Fruit fly (Drosophila melanogaster): ENCODE data around the gene Abd-B.

Abd-B gene

DNA sequence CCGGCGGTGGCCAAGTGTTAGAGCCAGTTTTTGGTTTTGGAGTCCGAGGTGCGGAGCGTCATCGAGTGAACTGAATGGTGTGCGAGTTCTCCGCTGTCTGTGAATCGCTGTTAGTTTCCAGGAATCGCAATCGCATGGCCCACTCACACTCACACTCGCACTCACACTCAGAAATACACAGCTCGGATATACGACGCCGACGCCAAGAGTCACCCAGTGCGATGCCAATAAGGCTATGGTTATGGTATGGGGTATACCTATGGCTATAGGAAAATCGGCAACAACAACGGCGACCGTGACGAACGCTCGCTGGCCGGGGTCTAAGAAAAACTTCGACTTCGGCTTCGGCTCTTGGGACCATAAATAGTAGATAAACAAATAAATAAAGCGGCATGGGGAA, at the start of gene Abd-B:
Gene Abd-B (minus strand): TSS at position 101 of the 400 bp plus-strand sequence.
- TF ChIP-seq CG14655 (GFP tag; optimal IDR thresholded peaks at IDR 0.05) = no peak
- no peak for TF ChIP-seq CG12605 (GFP tag; IDR thresholded peaks at IDR 0.05)
- TF ChIP-seq Ets98B (GFP tag; IDR thresholded peaks at IDR 0.05) = no peak
- no peak for TF ChIP-seq CG10348 (GFP tag; IDR thresholded peaks at IDR 0.05)
- TF ChIP-seq rn (GFP tag; IDR thresholded peaks at IDR 0.05) = no peak
- TF ChIP-seq D1 (tag; optimal IDR thresholded peaks at IDR 0.05) = no peak
- TF ChIP-seq Snoo (tag; optimal IDR thresholded peaks at IDR 0.05) = no peak
- TF ChIP-seq CG32121 (GFP tag; IDR thresholded peaks at IDR 0.05) = no peak
- no peak for TF ChIP-seq CG9948 (tag; optimal IDR thresholded peaks at IDR 0.05)
- no peak for TF ChIP-seq gl (tag; optimal IDR thresholded peaks at IDR 0.05)
- TF ChIP-seq CG8301 (tag; optimal IDR thresholded peaks at IDR 0.05) = no peak
- TF ChIP-seq CG34367 (tag; optimal IDR thresholded peaks at IDR 0.05) = no peak
- TF ChIP-seq fd96Ca (GFP tag; IDR thresholded peaks at IDR 0.05) = no peak
- TF ChIP-seq CG4496 (GFP tag; IDR thresholded peaks at IDR 0.05) = no peak
- TF ChIP-seq CG8159 (tag; optimal IDR thresholded peaks at IDR 0.05) = no peak
- TF ChIP-seq Pif1A (GFP tag; optimal IDR thresholded peaks at IDR 0.05) = no peak
- TF ChIP-seq CG15710 (tag; optimal IDR thresholded peaks at IDR 0.05) = no peak
- TF ChIP-seq CG17806 (tag; optimal IDR thresholded peaks at IDR 0.05) = no peak
- TF ChIP-seq Pif1B (GFP tag; optimal IDR thresholded peaks at IDR 0.05) = no peak
- TF ChIP-seq CG13204 (GFP tag; optimal IDR thresholded peaks at IDR 0.05) = no peak

dm6 chr3R:17020956-17021355, 48.9 kb upstream of the Abd-B start, which contains the start of gene Adsl:
Gene Adsl, minus strand, starts transcription at chr3R:17021120.
- TF ChIP-seq Ets98B (GFP tag; IDR thresholded peaks at IDR 0.05) (no peak), D1 (tag; optimal IDR thresholded peaks at IDR 0.05) (peak; percentile 61), CG32121 (GFP tag; IDR thresholded peaks at IDR 0.05) (no peak), gl (tag; optimal IDR thresholded peaks at IDR 0.05) (no peak), fd96Ca (GFP tag; IDR thresholded peaks at IDR 0.05) (no peak), CG13204 (GFP tag; optimal IDR thresholded peaks at IDR 0.05) (no peak), CG9948 (tag; optimal IDR thresholded peaks at IDR 0.05) (no peak), EcR (GFP tag; optimal IDR thresholded peaks at IDR 0.05) (no peak), rn (GFP tag; IDR thresholded peaks at IDR 0.05) (no peak), CG8159 (tag; optimal IDR thresholded peaks at IDR 0.05) (peak; percentile 39), CG10348 (GFP tag; IDR thresholded peaks at IDR 0.05) (no peak), CG8301 (tag; optimal IDR thresholded peaks at IDR 0.05) (peak; percentile 9), Pif1A (GFP tag; optimal IDR thresholded peaks at IDR 0.05) (peak; percentile 59), CG15710 (tag; optimal IDR thresholded peaks at IDR 0.05) (no peak), CG14655 (GFP tag; optimal IDR thresholded peaks at IDR 0.05) (no peak), CG34367 (tag; optimal IDR thresholded peaks at IDR 0.05) (no peak), CG4496 (GFP tag; IDR thresholded peaks at IDR 0.05) (peak; percentile 53), CG17806 (tag; optimal IDR thresholded peaks at IDR 0.05) (no peak), CG12605 (GFP tag; IDR thresholded peaks at IDR 0.05) (peak; percentile 78), Snoo (tag; optimal IDR thresholded peaks at IDR 0.05) (peak; percentile 79), Pif1B (GFP tag; optimal IDR thresholded peaks at IDR 0.05) (peak; percentile 8)

- TF ChIP-seq CG4496 (GFP tag; IDR thresholded peaks at IDR 0.05) (0 out of 3 replicates have a peak, but pooled peaks have one; percentile 17), CG32121 (GFP tag; IDR thresholded peaks at IDR 0.05) (no peak), CG10348 (GFP tag; IDR thresholded peaks at IDR 0.05) (no peak), rn (GFP tag; IDR thresholded peaks at IDR 0.05) (no peak), gl (tag; optimal IDR thresholded peaks at IDR 0.05) (peak; percentile 53), D1 (tag; optimal IDR thresholded peaks at IDR 0.05) (no peak), CG9948 (tag; optimal IDR thresholded peaks at IDR 0.05) (peak; percentile 19), CG13204 (GFP tag; optimal IDR thresholded peaks at IDR 0.05) (peak; percentile 33), Pif1B (GFP tag; optimal IDR thresholded peaks at IDR 0.05) (no peak), Ets98B (GFP tag; IDR thresholded peaks at IDR 0.05) (no peak), CG15710 (tag; optimal IDR thresholded peaks at IDR 0.05) (no peak), Snoo (tag; optimal IDR thresholded peaks at IDR 0.05) (no peak), CG14655 (GFP tag; optimal IDR thresholded peaks at IDR 0.05) (peak; percentile 47), CG12605 (GFP tag; IDR thresholded peaks at IDR 0.05) (no peak), Pif1A (GFP tag; optimal IDR thresholded peaks at IDR 0.05) (peak; percentile 6), EcR (GFP tag; optimal IDR thresholded peaks at IDR 0.05) (peak; percentile 76), CG34367 (tag; optimal IDR thresholded peaks at IDR 0.05) (no peak), CG8301 (tag; optimal IDR thresholded peaks at IDR 0.05) (peak; percentile 8), CG8159 (tag; optimal IDR thresholded peaks at IDR 0.05) (peak; percentile 51), CG17806 (tag; optimal IDR thresholded peaks at IDR 0.05) (peak; percentile 22), fd96Ca (GFP tag; IDR thresholded peaks at IDR 0.05) (no peak)
Measured at dm6 chr3R:17018902-17019527, 47.0 kb upstream of the Abd-B start.

- TF ChIP-seq CG12605 (GFP tag; IDR thresholded peaks at IDR 0.05) (no peak), CG17806 (tag; optimal IDR thresholded peaks at IDR 0.05) (no peak), CG34367 (tag; optimal IDR thresholded peaks at IDR 0.05) (no peak), D1 (tag; optimal IDR thresholded peaks at IDR 0.05) (no peak), CG32121 (GFP tag; IDR thresholded peaks at IDR 0.05) (no peak), Pif1A (GFP tag; optimal IDR thresholded peaks at IDR 0.05) (no peak)
Measured at dm6 chr3R:17016193-17016592, 44.2 kb upstream of the Abd-B start.

- TF ChIP-seq CG4496 (GFP tag; IDR thresholded peaks at IDR 0.05) (0 out of 3 replicates have a peak, but pooled peaks have one; percentile 31), CG9948 (tag; optimal IDR thresholded peaks at IDR 0.05) (no peak)
Measured at dm6 chr3R:17014276-17014675, 42.2 kb upstream of the Abd-B start, which contains the start of gene Pxd. Gene Pxd, plus strand, starts transcription at chr3R:17014576.

DNA sequence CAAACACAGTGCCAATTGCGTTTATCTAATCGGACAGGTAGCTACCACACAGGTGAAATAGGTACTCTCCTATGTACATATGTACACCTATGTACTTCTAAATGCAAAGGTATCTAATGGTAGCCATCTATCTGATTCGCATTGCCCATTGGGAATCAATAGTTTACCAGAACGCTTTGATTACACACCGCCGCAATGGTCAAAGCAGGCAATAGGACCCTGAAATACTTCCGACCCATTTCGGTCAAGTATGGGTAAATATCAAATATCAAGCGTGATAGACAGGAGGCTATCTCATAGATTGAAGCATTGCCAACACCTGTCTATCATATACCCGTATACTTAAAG, 36.6 kb upstream of the Abd-B start:
- TF ChIP-seq gl (tag; optimal IDR thresholded peaks at IDR 0.05) = no peak
- TF ChIP-seq Ets98B (GFP tag; IDR thresholded peaks at IDR 0.05) = no peak
- TF ChIP-seq Pif1A (GFP tag; optimal IDR thresholded peaks at IDR 0.05) = no peak
- TF ChIP-seq CG32121 (GFP tag; IDR thresholded peaks at IDR 0.05) = no peak
- TF ChIP-seq Pif1B (GFP tag; optimal IDR thresholded peaks at IDR 0.05) = no peak
- TF ChIP-seq CG17806 (tag; optimal IDR thresholded peaks at IDR 0.05) = no peak
- TF ChIP-seq CG34367 (tag; optimal IDR thresholded peaks at IDR 0.05) = no peak
- TF ChIP-seq CG15710 (tag; optimal IDR thresholded peaks at IDR 0.05) = no peak
- no peak for TF ChIP-seq CG8159 (tag; optimal IDR thresholded peaks at IDR 0.05)
- no peak for TF ChIP-seq CG4496 (GFP tag; IDR thresholded peaks at IDR 0.05)

Measured in whole organism, pupa.